Worm (Caenorhabditis elegans) whole organism, L3 larva: ENCODE measurements around the gene R12C12.5.

Source experiments
- nhr-11 ChIP-seq: fragments of 150-350 bp; optimal IDR thresholded peaks from 2 replicates; lab custom pipeline; 2014; ENCODE audit warnings: missing biosample characterization, missing genetic modification characterization
- nhr-23 ChIP-seq: fragments of 150-350 bp; optimal IDR thresholded peaks from 2 replicates; lab custom pipeline; 2014; ENCODE audit warnings: missing biosample characterization, missing genetic modification reagents, missing genetic modification characterization
- snpc-4 ChIP-seq: fragments of 150-350 bp; optimal IDR thresholded peaks from 2 replicates; lab custom pipeline; 2014; ENCODE audit warnings: missing biosample characterization, missing genetic modification characterization

- TF ChIP-seq nhr-23 (no peak), snpc-4 (tag; lab: Kevin White, UChicago) (no peak), nhr-11 (tag; lab: Kevin White, UChicago) (no peak)
Measured at ce11 chrII:6000136-6000535, 44.8 kb downstream of the R12C12.5 start, which contains the start of gene ins-6.
